Fruit fly (Drosophila melanogaster) whole organism, pupa: Measurements from ENCODE around the gene dgt2.

Experiments used
- CG10348 ChIP-seq: fragments of 200-800 bp; sonication (Bioruptor generic); IDR thresholded peaks from 2 replicates; pipeline ENCODE4 v1.3.6; 2022; ENCODE audit warnings: missing biosample characterization, missing genetic modification characterization
- CG12605 ChIP-seq: fragments of 200-800 bp; sonication (Bioruptor generic); IDR thresholded peaks from 2 replicates; pipeline ENCODE4 v1.3.6; 2022; ENCODE audit warnings: missing biosample characterization, missing genetic modification characterization
- CG13204 ChIP-seq: fragments of 200-800 bp; sonication (Bioruptor generic); optimal IDR thresholded peaks from 2 replicates; lab custom pipeline; 2018; ENCODE audit warnings: missing biosample characterization, mild to moderate bottlenecking, missing genetic modification characterization, moderate library complexity
- CG14655 ChIP-seq: fragments of 200-800 bp; sonication (Bioruptor generic); optimal IDR thresholded peaks from 3 replicates; lab custom pipeline; 2017; ENCODE audit warnings: mild to moderate bottlenecking, missing biosample characterization, missing genetic modification reagents, missing genetic modification characterization
- CG15710 ChIP-seq: fragments of 200-800 bp; sonication (Bioruptor generic); optimal IDR thresholded peaks from 2 replicates; lab custom pipeline; 2018; ENCODE audit warnings: missing biosample characterization, mild to moderate bottlenecking, missing genetic modification characterization, moderate library complexity
- CG17806 ChIP-seq: fragments of 200-800 bp; sonication (Bioruptor generic); optimal IDR thresholded peaks from 2 replicates; lab custom pipeline; 2018; ENCODE audit warnings: missing biosample characterization, mild to moderate bottlenecking, missing genetic modification characterization, moderate library complexity
- CG32121 ChIP-seq: fragments of 200-800 bp; sonication (Bioruptor generic); IDR thresholded peaks from 2 replicates; pipeline ENCODE4 v1.3.6; 2022; ENCODE audit warnings: missing biosample characterization, missing genetic modification characterization
- CG34367 ChIP-seq: fragments of 200-800 bp; sonication (Bioruptor generic); optimal IDR thresholded peaks from 2 replicates; lab custom pipeline; 2018; ENCODE audit warnings: missing biosample characterization, mild to moderate bottlenecking, missing genetic modification characterization
- CG4496 ChIP-seq: fragments of 200-800 bp; sonication (Bioruptor generic); IDR thresholded peaks from 3 replicates; pipeline ENCODE4 v1.3.6; 2022; ENCODE audit warnings: missing biosample characterization, missing genetic modification characterization
- CG8159 ChIP-seq: fragments of 200-800 bp; sonication (Bioruptor generic); optimal IDR thresholded peaks from 3 replicates; lab custom pipeline; 2018; ENCODE audit warnings: missing biosample characterization, mild to moderate bottlenecking, missing genetic modification characterization, moderate library complexity
- CG8301 ChIP-seq: fragments of 200-800 bp; sonication (Bioruptor generic); optimal IDR thresholded peaks from 2 replicates; lab custom pipeline; 2018; ENCODE audit warnings: missing biosample characterization, mild to moderate bottlenecking, missing genetic modification characterization
- CG9948 ChIP-seq: fragments of 200-800 bp; sonication (Bioruptor generic); optimal IDR thresholded peaks from 2 replicates; lab custom pipeline; 2018; ENCODE audit warnings: missing biosample characterization, mild to moderate bottlenecking, missing genetic modification characterization, moderate library complexity
- D1 ChIP-seq: fragments of 200-800 bp; sonication (Bioruptor generic); optimal IDR thresholded peaks from 2 replicates; lab custom pipeline; 2018; ENCODE audit warnings: missing biosample characterization, mild to moderate bottlenecking, missing genetic modification characterization, moderate library complexity
- EcR ChIP-seq: fragments of 200-800 bp; sonication (Bioruptor generic); optimal IDR thresholded peaks from 3 replicates; lab custom pipeline; 2019; ENCODE audit warnings: missing biosample characterization, missing genetic modification characterization, mild to moderate bottlenecking, moderate library complexity, missing genetic modification reagents
- Ets98B ChIP-seq: fragments of 200-800 bp; sonication (Bioruptor generic); IDR thresholded peaks from 2 replicates; pipeline ENCODE4 v1.3.6; 2022; ENCODE audit warnings: missing biosample characterization, missing genetic modification characterization
- Pif1A ChIP-seq: fragments of 200-800 bp; sonication (Bioruptor generic); optimal IDR thresholded peaks from 3 replicates; lab custom pipeline; 2016; ENCODE audit warnings: missing biosample characterization, missing genetic modification characterization
- Pif1B ChIP-seq: fragments of 200-800 bp; sonication (Bioruptor generic); optimal IDR thresholded peaks from 3 replicates; lab custom pipeline; 2016; ENCODE audit warnings: missing biosample characterization, missing genetic modification characterization
- Snoo ChIP-seq: fragments of 200-800 bp; sonication (Bioruptor generic); optimal IDR thresholded peaks from 3 replicates; lab custom pipeline; 2017; ENCODE audit warnings: missing biosample characterization, mild to moderate bottlenecking, missing genetic modification characterization, inconsistent platforms
- fd96Ca ChIP-seq: fragments of 200-800 bp; sonication (Bioruptor generic); IDR thresholded peaks from 3 replicates; pipeline ENCODE4 v1.3.6; 2022; ENCODE audit warnings: missing biosample characterization, missing genetic modification characterization
- gl ChIP-seq: fragments of 200-800 bp; sonication (Bioruptor generic); optimal IDR thresholded peaks from 2 replicates; lab custom pipeline; 2018; ENCODE audit warnings: missing biosample characterization, mild to moderate bottlenecking, missing genetic modification characterization
- rn ChIP-seq: fragments of 200-800 bp; sonication (Bioruptor generic); IDR thresholded peaks from 2 replicates; pipeline ENCODE4 v1.3.6; 2022; ENCODE audit warnings: missing biosample characterization, missing genetic modification characterization

The dgt2 gene

dm6 chr2L:11965610-11966594 is 23.8 kb upstream of the dgt2 start:
- TF ChIP-seq CG9948 (tag; lab: Kevin White, UChicago) (peak; percentile 43), Snoo (tag; lab: Kevin White, UChicago) (peak; percentile 25), CG14655 (GFP tag; lab: Kevin White, UChicago) (peak; percentile 53), CG32121 (GFP tag; lab: Robert Waterston, UW) (no peak), CG4496 (GFP tag; lab: Robert Waterston, UW) (no peak), gl (peak; percentile 43), CG17806 (tag; lab: Kevin White, UChicago) (peak; percentile 18), CG34367 (tag; lab: Kevin White, UChicago) (peak; percentile 8), fd96Ca (0 out of 3 replicates have a peak, but pooled peaks have one; percentile 28), CG15710 (tag; lab: Kevin White, UChicago) (peak; percentile 59), EcR (GFP tag; lab: Kevin White, UChicago) (peak; percentile 49), CG10348 (GFP tag; lab: Robert Waterston, UW) (no peak), Ets98B (GFP tag; lab: Robert Waterston, UW) (no peak), Pif1A (GFP tag; lab: Kevin White, UChicago) (no peak), CG13204 (GFP tag; lab: Kevin White, UChicago) (no peak), rn (GFP tag; lab: Robert Waterston, UW) (no peak), D1 (tag; lab: Kevin White, UChicago) (no peak), Pif1B (GFP tag; lab: Kevin White, UChicago) (no peak), CG8159 (tag; lab: Kevin White, UChicago) (peak; percentile 67), CG12605 (GFP tag; lab: Robert Waterston, UW) (no peak), CG8301 (peak; percentile 22)

dm6 chr2L:11968581-11969272 is 21.0 kb upstream of the dgt2 start:
- peak; percentile 64 for TF ChIP-seq CG8301
- TF ChIP-seq CG32121 (GFP tag; lab: Robert Waterston, UW), result 0 out of 2 replicates have a peak, but pooled peaks have one; percentile 10
- TF ChIP-seq CG13204 (GFP tag; lab: Kevin White, UChicago), result peak; percentile 25
- TF ChIP-seq Pif1A (GFP tag; lab: Kevin White, UChicago), result peak; percentile 34
- peak; percentile 14 for TF ChIP-seq Snoo (tag; lab: Kevin White, UChicago)
- no peak for TF ChIP-seq Ets98B (GFP tag; lab: Robert Waterston, UW)
- TF ChIP-seq CG15710 (tag; lab: Kevin White, UChicago), result peak; percentile 46
- TF ChIP-seq Pif1B (GFP tag; lab: Kevin White, UChicago), result peak; percentile 39
- TF ChIP-seq EcR (GFP tag; lab: Kevin White, UChicago), result peak; percentile 11
- TF ChIP-seq CG4496 (GFP tag; lab: Robert Waterston, UW), result no peak
- TF ChIP-seq CG34367 (tag; lab: Kevin White, UChicago), result peak; percentile 34
- TF ChIP-seq CG8159 (tag; lab: Kevin White, UChicago), result peak; percentile 67
- TF ChIP-seq CG14655 (GFP tag; lab: Kevin White, UChicago), result peak; percentile 81
- TF ChIP-seq fd96Ca, result 0 out of 3 replicates have a peak, but pooled peaks have one; percentile 33
- TF ChIP-seq CG10348 (GFP tag; lab: Robert Waterston, UW), result no peak
- peak; percentile 47 for TF ChIP-seq CG17806 (tag; lab: Kevin White, UChicago)
- TF ChIP-seq rn (GFP tag; lab: Robert Waterston, UW), result no peak
- no peak for TF ChIP-seq D1 (tag; lab: Kevin White, UChicago)
- no peak for TF ChIP-seq gl
- peak; percentile 58 for TF ChIP-seq CG9948 (tag; lab: Kevin White, UChicago)
- no peak for TF ChIP-seq CG12605 (GFP tag; lab: Robert Waterston, UW)
- TF ChIP-seq, all 21 proteins: peak for 14

- TF ChIP-seq CG8301 (no peak), CG9948 (tag; lab: Kevin White, UChicago) (no peak), Pif1A (GFP tag; lab: Kevin White, UChicago) (no peak), EcR (GFP tag; lab: Kevin White, UChicago) (no peak), Ets98B (GFP tag; lab: Robert Waterston, UW) (no peak), CG32121 (GFP tag; lab: Robert Waterston, UW) (no peak), CG8159 (tag; lab: Kevin White, UChicago) (no peak), rn (GFP tag; lab: Robert Waterston, UW) (no peak), gl (no peak), CG15710 (tag; lab: Kevin White, UChicago) (no peak)
- TF ChIP-seq, all 21 proteins: peak for 0
Observed at dm6 chr2L:11969424-11969823, 20.3 kb upstream of the dgt2 start.

- TF ChIP-seq CG8159 (tag; lab: Kevin White, UChicago), result no peak
- no peak for TF ChIP-seq CG14655 (GFP tag; lab: Kevin White, UChicago)
- TF ChIP-seq Pif1B (GFP tag; lab: Kevin White, UChicago), result no peak
- TF ChIP-seq CG12605 (GFP tag; lab: Robert Waterston, UW), result no peak
Observed at dm6 chr2L:11970343-11970742, 19.4 kb upstream of the dgt2 start.
